Worm (Caenorhabditis elegans): Measurements from ENCODE around the gene W03B1.5.

DNA sequence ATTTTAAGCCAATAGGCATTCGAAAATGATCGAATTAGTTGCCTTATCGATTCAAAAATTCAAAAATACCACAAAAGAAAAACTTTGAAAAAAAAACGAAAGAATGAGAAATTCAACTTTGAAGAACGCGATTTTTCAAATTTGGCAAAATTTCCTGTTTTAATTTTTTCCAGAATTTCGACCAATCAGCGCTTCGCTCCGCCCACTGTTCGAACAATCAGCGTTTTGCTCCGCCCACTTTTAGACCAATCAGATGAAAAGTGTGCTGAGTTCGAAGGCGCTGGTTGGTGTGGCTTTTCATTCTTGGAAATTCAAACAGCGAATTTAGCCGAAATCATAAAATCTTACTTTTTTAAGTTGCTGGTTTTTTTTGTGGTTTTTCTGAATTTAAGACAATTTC, 49.3 kb downstream of the W03B1.5 start:
- TF ChIP-seq flt-1 (GFP tag; IDR thresholded peaks at IDR 0.05) (no peak), tab-1 (GFP tag; IDR thresholded peaks at IDR 0.05) (no peak), T22C8.4 (GFP tag; IDR thresholded peaks at IDR 0.05) (no peak), cog-1 (tag; optimal IDR thresholded peaks at IDR 0.05) (no peak), ztf-23 (GFP tag; IDR thresholded peaks at IDR 0.05) (no peak)

Measured in whole organism, midembryonic.